Fruit fly (Drosophila melanogaster) whole organism, embryonic: ENCODE results near the gene CG5902.

Source experiments
- Bgb ChIP-seq: fragments of 200-800 bp; sonication (Bioruptor generic); IDR thresholded peaks from 2 replicates; pipeline ENCODE4 v1.3.6; 2022; ENCODE audit warnings: missing biosample characterization, missing genetic modification characterization; ENCODE audit not compliant: partially characterized antibody
- CG10209 ChIP-seq: fragments of 200-800 bp; sonication (Bioruptor generic); optimal IDR thresholded peaks from 3 replicates; lab custom pipeline; 2017; ENCODE audit warnings: missing biosample characterization, mild to moderate bottlenecking, missing genetic modification characterization, missing genetic modification reagents
- CG12155 ChIP-seq: fragments of 200-800 bp; sonication (Bioruptor generic); optimal IDR thresholded peaks from 3 replicates; lab custom pipeline; 2016; ENCODE audit warnings: missing biosample characterization, missing genetic modification characterization
- CG12299 ChIP-seq: fragments of 200-800 bp; sonication (Bioruptor generic); optimal IDR thresholded peaks from 2 replicates; lab custom pipeline; 2018; ENCODE audit warnings: missing biosample characterization, mild to moderate bottlenecking, missing genetic modification characterization
- CG13424 ChIP-seq: fragments of 200-800 bp; sonication (Bioruptor generic); optimal IDR thresholded peaks from 2 replicates; lab custom pipeline; 2019; ENCODE audit warnings: missing biosample characterization, mild to moderate bottlenecking, missing genetic modification characterization, moderate library complexity
- CG15269 ChIP-seq: fragments of 200-800 bp; sonication (Bioruptor generic); optimal IDR thresholded peaks from 2 replicates; lab custom pipeline; 2018; ENCODE audit warnings: missing biosample characterization, mild to moderate bottlenecking, missing genetic modification characterization, moderate library complexity
- CG1603 ChIP-seq: fragments of 200-800 bp; sonication (Bioruptor generic); optimal IDR thresholded peaks from 2 replicates; lab custom pipeline; 2019; ENCODE audit warnings: missing biosample characterization, mild to moderate bottlenecking, missing genetic modification characterization, moderate library complexity
- CG16815 ChIP-seq: fragments of 200-800 bp; sonication (Bioruptor generic); optimal IDR thresholded peaks from 3 replicates; lab custom pipeline; 2017; ENCODE audit warnings: missing biosample characterization, mild to moderate bottlenecking, missing genetic modification characterization
- CG18262 ChIP-seq: fragments of 200-800 bp; optimal IDR thresholded peaks from 3 replicates; lab custom pipeline; 2019; ENCODE audit warnings: missing biosample characterization, mild to moderate bottlenecking, missing genetic modification characterization, moderate library complexity
- CG31388 ChIP-seq: fragments of 200-800 bp; sonication (Bioruptor generic); optimal IDR thresholded peaks from 2 replicates; lab custom pipeline; 2016; ENCODE audit warnings: missing biosample characterization, missing genetic modification characterization
- CG32532 ChIP-seq: fragments of 200-800 bp; sonication (Bioruptor generic); IDR thresholded peaks from 2 replicates; pipeline ENCODE4 v1.3.6; 2022; ENCODE audit warnings: missing biosample characterization, missing genetic modification characterization
- CG34224 ChIP-seq: fragments of 200-800 bp; sonication (Bioruptor generic); IDR thresholded peaks from 3 replicates; pipeline ENCODE4 v1.3.6; 2022; ENCODE audit warnings: missing biosample characterization, missing genetic modification characterization; ENCODE audit not compliant: partially characterized antibody
- CG4404 ChIP-seq: fragments of 200-800 bp; sonication (Bioruptor generic); IDR thresholded peaks from 2 replicates; pipeline ENCODE4 v1.3.6; 2022; ENCODE audit warnings: missing biosample characterization, missing genetic modification characterization
- CG4424 ChIP-seq: fragments of 200-800 bp; sonication (Bioruptor generic); optimal IDR thresholded peaks from 3 replicates; lab custom pipeline; 2016; ENCODE audit warnings: missing biosample characterization, missing genetic modification characterization
- CG4854 ChIP-seq: fragments of 200-800 bp; sonication (Bioruptor generic); optimal IDR thresholded peaks from 2 replicates; lab custom pipeline; 2016; ENCODE audit warnings: missing biosample characterization, missing genetic modification characterization, inconsistent platforms
- CG5245 ChIP-seq: fragments of 200-800 bp; sonication (Bioruptor generic); optimal IDR thresholded peaks from 3 replicates; lab custom pipeline; 2016; ENCODE audit warnings: missing biosample characterization, missing genetic modification characterization
- CG6854 ChIP-seq: fragments of 200-800 bp; sonication (Bioruptor generic); optimal IDR thresholded peaks from 3 replicates; lab custom pipeline; 2017; ENCODE audit warnings: missing biosample characterization, mild to moderate bottlenecking, missing genetic modification characterization
- CG7556 ChIP-seq: fragments of 200-800 bp; sonication (Bioruptor generic); optimal IDR thresholded peaks from 2 replicates; lab custom pipeline; 2017; ENCODE audit warnings: missing biosample characterization, mild to moderate bottlenecking, missing genetic modification characterization
- CG7963 ChIP-seq: fragments of 200-800 bp; sonication (Bioruptor generic); IDR thresholded peaks from 3 replicates; pipeline ENCODE4 v1.3.6; 2022; ENCODE audit warnings: missing biosample characterization, missing genetic modification characterization; ENCODE audit not compliant: partially characterized antibody
- CG8944 ChIP-seq: fragments of 200-800 bp; sonication (Bioruptor generic); optimal IDR thresholded peaks from 3 replicates; lab custom pipeline; 2016; ENCODE audit warnings: missing biosample characterization, missing genetic modification characterization
- CTCF ChIP-seq: fragments of 200-800 bp; sonication (Bioruptor generic); optimal IDR thresholded peaks from 2 replicates; lab custom pipeline; 2017; ENCODE audit warnings: missing biosample characterization, mild to moderate bottlenecking, missing genetic modification characterization, moderate library complexity
- Eip74EF ChIP-seq, 2 experiments: fragments of 200-800 bp in 1 of 2; fragments of >200 bp in 1 of 2; sonication (Bioruptor generic) in 1 of 2; optimal IDR thresholded peaks; 2 replicates each; lab custom pipeline; 2017 to 2019; ENCODE audit warnings: missing biosample characterization in 2 of 2, missing genetic modification characterization in 2 of 2, mild to moderate bottlenecking in 1 of 2, moderate library complexity in 1 of 2
- Ets65A ChIP-seq: fragments of 200-800 bp; sonication (Bioruptor generic); peaks from one replicate; lab custom pipeline; 2016; ENCODE audit warnings: missing biosample characterization, missing genetic modification characterization
- GATAe ChIP-seq: fragments of 200-800 bp; sonication (Bioruptor generic); conservative IDR thresholded peaks from 2 replicates; pipeline ENCODE4 v1.3.6; 2022; ENCODE audit warnings: missing biosample characterization, missing genetic modification characterization
- H15 ChIP-seq: fragments of 200-800 bp; sonication (Bioruptor generic); IDR thresholded peaks from 3 replicates; pipeline ENCODE4 v1.3.6; 2022; ENCODE audit warnings: missing biosample characterization, missing genetic modification characterization
- NfI ChIP-seq: fragments of 200-800 bp; sonication (Bioruptor generic); optimal IDR thresholded peaks from 3 replicates; lab custom pipeline; 2018; ENCODE audit warnings: missing biosample characterization, mild to moderate bottlenecking, missing genetic modification characterization, moderate library complexity
- Oaz ChIP-seq: fragments of 200-800 bp; sonication (Bioruptor generic); IDR thresholded peaks from 2 replicates; pipeline ENCODE4 v1.3.6; 2022; ENCODE audit warnings: missing biosample characterization, missing genetic modification characterization
- Oli ChIP-seq: fragments of 200-800 bp; sonication (Bioruptor generic); optimal IDR thresholded peaks from 2 replicates; lab custom pipeline; 2018; ENCODE audit warnings: missing biosample characterization, mild to moderate bottlenecking, missing genetic modification characterization, moderate library complexity
- Scr ChIP-seq: fragments of 200-800 bp; sonication (Bioruptor generic); IDR thresholded peaks from 2 replicates; pipeline ENCODE4 v1.3.6; 2022; ENCODE audit warnings: missing biosample characterization, missing genetic modification characterization; ENCODE audit not compliant: partially characterized antibody
- Sox102F ChIP-seq: fragments of 200-800 bp; sonication (Bioruptor generic); optimal IDR thresholded peaks from 2 replicates; lab custom pipeline; 2018; ENCODE audit warnings: missing biosample characterization, mild to moderate bottlenecking, missing genetic modification characterization, moderate library complexity
- Spps ChIP-seq: fragments of 200-800 bp; sonication (Bioruptor generic); optimal IDR thresholded peaks from 2 replicates; lab custom pipeline; 2018; ENCODE audit warnings: missing biosample characterization, mild to moderate bottlenecking, missing genetic modification characterization
- ac ChIP-seq: fragments of 200-800 bp; sonication (Bioruptor generic); optimal IDR thresholded peaks from 3 replicates; lab custom pipeline; 2017; ENCODE audit warnings: missing biosample characterization, mild to moderate bottlenecking, missing genetic modification characterization
- bigmax ChIP-seq: fragments of 200-800 bp; sonication (Bioruptor generic); optimal IDR thresholded peaks from 2 replicates; lab custom pipeline; 2018; ENCODE audit warnings: missing biosample characterization, mild to moderate bottlenecking, missing genetic modification characterization
- bsh ChIP-seq, 2 experiments: fragments of 200-800 bp; sonication (Bioruptor generic); optimal IDR thresholded peaks; 2 replicates each; lab custom pipeline; 2017 to 2018; ENCODE audit warnings: mild to moderate bottlenecking in 2 of 2, missing biosample characterization in 2 of 2, missing genetic modification characterization in 2 of 2, moderate library complexity in 1 of 2
- chif ChIP-seq, 2 experiments: fragments of 200-800 bp; sonication (Bioruptor generic); optimal IDR thresholded peaks; 3 replicates each; lab custom pipeline; 2016; ENCODE audit warnings: missing biosample characterization in 2 of 2, missing genetic modification characterization in 2 of 2
- chinmo ChIP-seq: fragments of 200-800 bp; sonication (Bioruptor generic); IDR thresholded peaks from 4 replicates; pipeline ENCODE4 v1.3.6; 2022; ENCODE audit warnings: missing biosample characterization, missing genetic modification characterization; ENCODE audit not compliant: partially characterized antibody
- esg ChIP-seq: fragments of 200-800 bp; sonication (Bioruptor generic); conservative IDR thresholded peaks from 2 replicates; pipeline ENCODE4 v1.3.6; 2022; ENCODE audit warnings: missing biosample characterization, missing genetic modification characterization
- fd96Cb ChIP-seq: fragments of 200-800 bp; sonication (Bioruptor generic); optimal IDR thresholded peaks from 2 replicates; lab custom pipeline; 2018; ENCODE audit warnings: missing biosample characterization, mild to moderate bottlenecking, missing genetic modification characterization, moderate library complexity
- fu2 ChIP-seq: fragments of 200-800 bp; sonication (Bioruptor generic); optimal IDR thresholded peaks from 2 replicates; lab custom pipeline; 2016; ENCODE audit warnings: missing biosample characterization, missing genetic modification characterization
- inv ChIP-seq: fragments of 200-800 bp; sonication (Bioruptor generic); IDR thresholded peaks from 2 replicates; pipeline ENCODE4 v1.3.6; 2022; ENCODE audit warnings: missing biosample characterization, missing genetic modification characterization; ENCODE audit not compliant: partially characterized antibody
- org-1 ChIP-seq: fragments of 200-800 bp; sonication (Bioruptor generic); optimal IDR thresholded peaks from 2 replicates; lab custom pipeline; 2017; ENCODE audit warnings: missing biosample characterization, missing genetic modification characterization
- pita ChIP-seq: fragments of 200-800 bp; sonication (Bioruptor generic); optimal IDR thresholded peaks from 2 replicates; lab custom pipeline; 2017; ENCODE audit warnings: missing biosample characterization, mild to moderate bottlenecking, missing genetic modification characterization
- slou ChIP-seq: fragments of 200-800 bp; sonication (Bioruptor generic); optimal IDR thresholded peaks from 3 replicates; lab custom pipeline; 2016; ENCODE audit warnings: missing biosample characterization, missing genetic modification characterization
- sob ChIP-seq: fragments of 200-800 bp; sonication (Bioruptor generic); IDR thresholded peaks from 2 replicates; pipeline ENCODE4 v1.3.6; 2022; ENCODE audit warnings: missing biosample characterization, missing genetic modification characterization
- tup ChIP-seq: fragments of 200-800 bp; sonication (Bioruptor generic); optimal IDR thresholded peaks from 2 replicates; lab custom pipeline; 2016; ENCODE audit warnings: missing biosample characterization, mild to moderate bottlenecking, missing genetic modification characterization, moderate library complexity
- tx ChIP-seq: fragments of 200-800 bp; sonication (Bioruptor generic); optimal IDR thresholded peaks from 2 replicates; lab custom pipeline; 2016; ENCODE audit warnings: missing biosample characterization, missing genetic modification characterization
- vvl ChIP-seq: fragments of 200-800 bp; sonication (Bioruptor generic); IDR thresholded peaks from 2 replicates; pipeline ENCODE4 v1.3.6; 2022; ENCODE audit warnings: missing biosample characterization, missing genetic modification characterization
- wdn ChIP-seq: fragments of 200-800 bp; sonication (Bioruptor generic); IDR thresholded peaks from 2 replicates; pipeline ENCODE4 v1.3.6; 2022; ENCODE audit warnings: missing biosample characterization, missing genetic modification characterization
- wek ChIP-seq: fragments of 200-800 bp; sonication (Bioruptor generic); optimal IDR thresholded peaks from 3 replicates; lab custom pipeline; 2018; ENCODE audit warnings: missing biosample characterization, mild to moderate bottlenecking, missing genetic modification characterization, moderate library complexity

CG5902 gene

dm6 chr3R:24010637-24011214 lies 24.3 kb downstream of the CG5902 start (continued):
- TF ChIP-seq GATAe, result 0 out of 2 replicates have a peak, but pooled peaks have one; percentile 15
- peak; percentile 49 for TF ChIP-seq NfI (GFP tag; lab: Kevin White, UChicago)
- peak; percentile 36 for TF ChIP-seq CG6854 (GFP tag; lab: Kevin White, UChicago)
- peak; percentile 78; the same call in 1 of the 2 replicates for TF ChIP-seq CG32532 (GFP tag; lab: Robert Waterston, UW)
- peak in 1 of 2 experiments; percentile 36 for TF ChIP-seq Eip74EF (GFP tag; optimal IDR thresholded peaks at IDR 0.05; lab: Kevin White, UChicago)
- peak; percentile 45 for TF ChIP-seq CG18262
- TF ChIP-seq CTCF, result no peak
- peak; percentile 73 for TF ChIP-seq Sox102F (GFP tag; lab: Kevin White, UChicago)
- TF ChIP-seq CG7963, result no peak
- TF ChIP-seq CG4424 (GFP tag; lab: Kevin White, UChicago), result peak; percentile 33
- TF ChIP-seq pita (GFP tag; lab: Kevin White, UChicago), result no peak
- no peak for TF ChIP-seq tup (GFP tag; lab: Kevin White, UChicago)
- TF ChIP-seq CG13424 (tag; lab: Kevin White, UChicago), result peak; percentile 72
- TF ChIP-seq sob (GFP tag; lab: Robert Waterston, UW), result peak; percentile 53; the same call in 1 of the 2 replicates
- TF ChIP-seq bsh (GFP tag; optimal IDR thresholded peaks at IDR 0.05; lab: Kevin White, UChicago), result peak in 1 of 2 experiments; percentile 63
- TF ChIP-seq CG7556 (GFP tag; lab: Kevin White, UChicago), result peak; percentile 75
- no peak for TF ChIP-seq wek (GFP tag; lab: Kevin White, UChicago)
- peak; percentile 18 for TF ChIP-seq CG12299 (tag; lab: Kevin White, UChicago)
- peak; percentile 52; the same call in 1 of the 2 replicates for TF ChIP-seq wdn (GFP tag; lab: Robert Waterston, UW)
- TF ChIP-seq bigmax, result no peak
- TF ChIP-seq CG4404 (GFP tag; lab: Robert Waterston, UW), result peak; percentile 33
- TF ChIP-seq Oli, result peak; percentile 54
- peak; percentile 53 for TF ChIP-seq org-1 (GFP tag; lab: Kevin White, UChicago)
- peak in 1 of 2 experiments; percentile 1 for TF ChIP-seq chif (GFP tag; optimal IDR thresholded peaks at IDR 0.05; lab: Kevin White, UChicago)
- no peak for TF ChIP-seq fu2 (GFP tag; lab: Kevin White, UChicago)
- TF ChIP-seq H15 (GFP tag; lab: Robert Waterston, UW), result peak; percentile 47; the same call in 1 of the 3 replicates
- TF ChIP-seq CG15269 (tag; lab: Kevin White, UChicago), result peak; percentile 78
- no peak for TF ChIP-seq CG4854 (GFP tag; lab: Kevin White, UChicago)
- TF ChIP-seq CG1603 (tag; lab: Kevin White, UChicago), result peak; percentile 39
- peak; percentile 4 for TF ChIP-seq CG5245 (GFP tag; lab: Kevin White, UChicago)
- peak; percentile 27 for TF ChIP-seq CG12155 (GFP tag; lab: Kevin White, UChicago)
- TF ChIP-seq slou (GFP tag; lab: Kevin White, UChicago), result no peak
- peak; percentile 7 for TF ChIP-seq CG16815 (GFP tag; lab: Kevin White, UChicago)
- TF ChIP-seq vvl (GFP tag; lab: Robert Waterston, UW), result peak; percentile 61
- TF ChIP-seq Spps, result no peak
- peak; percentile 52 for TF ChIP-seq Ets65A (GFP tag; lab: Kevin White, UChicago)
- no peak for TF ChIP-seq inv
- no peak for TF ChIP-seq CG34224 (GFP tag; lab: Robert Waterston, UW)
- TF ChIP-seq esg (GFP tag; lab: Robert Waterston, UW), result peak; percentile 52
- TF ChIP-seq tx (GFP tag; lab: Kevin White, UChicago), result no peak
- TF ChIP-seq fd96Cb (tag; lab: Kevin White, UChicago), result peak; percentile 26
- no peak for TF ChIP-seq ac (GFP tag; lab: Kevin White, UChicago)
- TF ChIP-seq Bgb (GFP tag; lab: Robert Waterston, UW), result no peak
- TF ChIP-seq Scr, result no peak
- no peak for TF ChIP-seq CG31388 (GFP tag; lab: Kevin White, UChicago)
- TF ChIP-seq chinmo, result no peak
- peak; percentile 67 for TF ChIP-seq CG10209 (GFP tag; lab: Kevin White, UChicago)
- peak; percentile 53; the same call in 1 of the 2 replicates for TF ChIP-seq Oaz
- no peak for TF ChIP-seq CG8944 (GFP tag; lab: Kevin White, UChicago)
